Worm (Caenorhabditis elegans) whole organism, young adult: ENCODE results near the gene scl-11.

ENCODE experiments used
- F10E7.11 ChIP-seq: sonication (generic microtip); optimal IDR thresholded peaks from 2 replicates; lab custom pipeline; 2017; ENCODE audit warnings: mild to moderate bottlenecking, missing genetic modification characterization, moderate library complexity, missing compliant biosample characterization
- F33H1.4 ChIP-seq: fragments of 200-800 bp; sonication (Bioruptor generic); IDR thresholded peaks from 2 replicates; pipeline ENCODE4 v1.3.6; 2022; ENCODE audit warnings: missing genetic modification reagents, missing genetic modification characterization, missing compliant biosample characterization
- F39B2.1 ChIP-seq: fragments of 200-800 bp; sonication (Bioruptor generic); IDR thresholded peaks from 2 replicates; pipeline ENCODE4 v1.3.6; 2022; ENCODE audit warnings: missing genetic modification reagents, missing genetic modification characterization, missing compliant biosample characterization
- F49E8.2 ChIP-seq: sonication (generic microtip); optimal IDR thresholded peaks from 3 replicates; lab custom pipeline; 2017; ENCODE audit warnings: missing genetic modification characterization, mild to moderate bottlenecking, missing compliant biosample characterization, antibody characterized with exemption, moderate library complexity; ENCODE audit not compliant: insufficient read depth
- F52B5.7 ChIP-seq: sonication (generic microtip); optimal IDR thresholded peaks from 2 replicates; lab custom pipeline; 2016; ENCODE audit warnings: mild to moderate bottlenecking, missing genetic modification characterization, missing compliant biosample characterization
- K11D2.4 ChIP-seq: fragments of 200-800 bp; sonication (Bioruptor generic); IDR thresholded peaks from 2 replicates; pipeline ENCODE4 v1.3.6; 2022; ENCODE audit warnings: missing genetic modification reagents, missing genetic modification characterization, missing compliant biosample characterization
- Y53F4B.3 ChIP-seq: fragments of 200-800 bp; sonication (Bioruptor generic); IDR thresholded peaks from 2 replicates; pipeline ENCODE4 v1.3.6; 2022; ENCODE audit warnings: missing genetic modification reagents, missing genetic modification characterization, missing compliant biosample characterization
- Y53G8AR.9 ChIP-seq: fragments of 200-800 bp; sonication (Bioruptor generic); conservative IDR thresholded peaks from 2 replicates; pipeline ENCODE4 v1.3.6; 2022; ENCODE audit warnings: missing genetic modification reagents, missing genetic modification characterization, missing compliant biosample characterization
- ZK185.1 ChIP-seq: sonication (generic microtip); optimal IDR thresholded peaks from 2 replicates; lab custom pipeline; 2016; ENCODE audit warnings: mild to moderate bottlenecking, missing genetic modification characterization, missing compliant biosample characterization; ENCODE audit not compliant: poor library complexity, severe bottlenecking
- ama-1 ChIP-seq, 3 experiments: fragments of 150-350 bp in 1 of 3; sonication (generic microtip) in 2 of 3; optimal IDR thresholded peaks; 2 replicates each; lab custom pipeline; 2014 to 2018; ENCODE audit warnings: missing biosample characterization in 2 of 3, missing genetic modification characterization in 2 of 3, missing genetic modification reagents in 2 of 3
- aptf-2 ChIP-seq: fragments of 200-800 bp; sonication (Bioruptor generic); conservative IDR thresholded peaks from 2 replicates; pipeline ENCODE4 v1.3.6; 2022; ENCODE audit warnings: missing genetic modification reagents, missing genetic modification characterization, missing compliant biosample characterization
- athp-1 ChIP-seq: sonication (generic microtip); optimal IDR thresholded peaks from 2 replicates; lab custom pipeline; 2017; ENCODE audit warnings: mild to moderate bottlenecking, missing genetic modification characterization, missing compliant biosample characterization
- attf-5 ChIP-seq: fragments of 200-800 bp; sonication (Bioruptor generic); optimal IDR thresholded peaks from 2 replicates; lab custom pipeline; 2018; ENCODE audit warnings: mild to moderate bottlenecking, missing genetic modification characterization, missing compliant biosample characterization
- bed-1 ChIP-seq: fragments of 200-800 bp; sonication (Bioruptor generic); IDR thresholded peaks from 2 replicates; pipeline ENCODE4 v1.3.6; 2022; ENCODE audit warnings: missing genetic modification reagents, missing genetic modification characterization, missing compliant biosample characterization
- ceh-27 ChIP-seq: fragments of 200-800 bp; sonication (Bioruptor generic); optimal IDR thresholded peaks from 2 replicates; lab custom pipeline; 2018; ENCODE audit warnings: mild to moderate bottlenecking, missing genetic modification characterization, moderate library complexity, missing compliant biosample characterization
- ceh-58 ChIP-seq: fragments of 200-800 bp; sonication (Bioruptor generic); IDR thresholded peaks from 2 replicates; pipeline ENCODE4 v1.3.6; 2022; ENCODE audit warnings: missing genetic modification characterization, missing compliant biosample characterization
- ceh-79 ChIP-seq: sonication (generic microtip); optimal IDR thresholded peaks from 2 replicates; lab custom pipeline; 2017; ENCODE audit warnings: mild to moderate bottlenecking, missing genetic modification characterization, missing compliant biosample characterization
- chd-7 ChIP-seq: sonication (generic microtip); optimal IDR thresholded peaks from 2 replicates; lab custom pipeline; 2016; ENCODE audit warnings: mild to moderate bottlenecking, missing genetic modification characterization, moderate library complexity, missing compliant biosample characterization
- die-1 ChIP-seq: sonication (generic microtip); optimal IDR thresholded peaks from 2 replicates; lab custom pipeline; 2016; ENCODE audit warnings: missing genotype, mild to moderate bottlenecking, missing genetic modification characterization, missing compliant biosample characterization
- dox-1 ChIP-seq: fragments of 200-800 bp; sonication (Bioruptor generic); IDR thresholded peaks from 2 replicates; pipeline ENCODE4 v1.3.6; 2022; ENCODE audit warnings: missing genetic modification reagents, missing genetic modification characterization, missing compliant biosample characterization
- efl-1 ChIP-seq: fragments of 150-350 bp; optimal IDR thresholded peaks from 2 replicates; lab custom pipeline; 2014; ENCODE audit warnings: missing biosample characterization, missing genetic modification reagents, missing genetic modification characterization
- ekl-4 ChIP-seq: fragments of 200-800 bp; sonication (Bioruptor generic); IDR thresholded peaks from 2 replicates; pipeline ENCODE4 v1.3.6; 2022; ENCODE audit warnings: missing genetic modification reagents, missing genetic modification characterization, missing compliant biosample characterization
- hlh-12 ChIP-seq: sonication (generic microtip); optimal IDR thresholded peaks from 2 replicates; lab custom pipeline; 2016; ENCODE audit warnings: missing genetic modification characterization, missing compliant biosample characterization
- hmg-1.2 ChIP-seq: fragments of 200-800 bp; sonication (Bioruptor generic); IDR thresholded peaks from 2 replicates; pipeline ENCODE4 v1.3.6; 2022; ENCODE audit warnings: missing genetic modification reagents, missing genetic modification characterization, missing compliant biosample characterization
- hrde-1 ChIP-seq: sonication (generic microtip); optimal IDR thresholded peaks from 2 replicates; lab custom pipeline; 2016; ENCODE audit warnings: missing genetic modification characterization, mild to moderate bottlenecking, missing compliant biosample characterization, moderate library complexity, missing genotype, missing genetic modification reagents, borderline replicate concordance
- lag-1 ChIP-seq: fragments of 200-800 bp; sonication (Bioruptor generic); IDR thresholded peaks from 2 replicates; pipeline ENCODE4 v1.3.6; 2022; ENCODE audit warnings: missing genetic modification reagents, missing genetic modification characterization, missing compliant biosample characterization
- let-607 ChIP-seq, 2 experiments: fragments of 200-800 bp in 1 of 2; sonication (Bioruptor generic) in 1 of 2; sonication (generic microtip) in 1 of 2; optimal IDR thresholded peaks; 2 replicates each; lab custom pipeline; 2016 to 2018; ENCODE audit warnings: mild to moderate bottlenecking in 2 of 2, missing compliant biosample characterization in 2 of 2, missing genetic modification characterization in 2 of 2, moderate library complexity in 2 of 2, missing genotype in 1 of 2
- lin-26 ChIP-seq: fragments of 200-800 bp; sonication (Bioruptor generic); IDR thresholded peaks from 2 replicates; pipeline ENCODE4 v1.3.6; 2022; ENCODE audit warnings: missing genetic modification reagents, missing genetic modification characterization, missing compliant biosample characterization
- lir-1 ChIP-seq: fragments of 200-800 bp; sonication (Bioruptor generic); conservative IDR thresholded peaks from 2 replicates; pipeline ENCODE4 v1.3.6; 2022; ENCODE audit warnings: missing genetic modification reagents, missing genetic modification characterization, missing compliant biosample characterization
- lsy-27 ChIP-seq: sonication (generic microtip); optimal IDR thresholded peaks from 2 replicates; lab custom pipeline; 2017; ENCODE audit warnings: missing genetic modification characterization, mild to moderate bottlenecking, missing compliant biosample characterization, antibody characterized with exemption, missing genotype, borderline replicate concordance; ENCODE audit not compliant: insufficient read depth
- madf-3 ChIP-seq: fragments of 200-800 bp; sonication (Bioruptor generic); IDR thresholded peaks from 2 replicates; pipeline ENCODE4 v1.3.6; 2022; ENCODE audit warnings: missing genetic modification reagents, missing genetic modification characterization, missing compliant biosample characterization
- madf-8 ChIP-seq: fragments of 200-800 bp; sonication (Bioruptor generic); conservative IDR thresholded peaks from 2 replicates; pipeline ENCODE4 v1.3.6; 2022; ENCODE audit warnings: missing genetic modification reagents, missing genetic modification characterization, missing compliant biosample characterization
- mcd-1 ChIP-seq: fragments of 200-800 bp; sonication (Bioruptor generic); IDR thresholded peaks from 2 replicates; pipeline ENCODE4 v1.3.6; 2022; ENCODE audit warnings: missing genetic modification reagents, missing genetic modification characterization, missing compliant biosample characterization
- nfyb-1 ChIP-seq: fragments of 200-800 bp; sonication (Bioruptor generic); IDR thresholded peaks from 2 replicates; pipeline ENCODE4 v1.3.6; 2022; ENCODE audit warnings: missing genetic modification reagents, missing genetic modification characterization, missing compliant biosample characterization
- nhr-80 ChIP-seq: sonication (generic microtip); optimal IDR thresholded peaks from 2 replicates; lab custom pipeline; 2016; ENCODE audit warnings: missing genetic modification characterization, missing compliant biosample characterization
- nhr-90 ChIP-seq: sonication (generic microtip); optimal IDR thresholded peaks from 2 replicates; lab custom pipeline; 2016; ENCODE audit warnings: missing genotype, mild to moderate bottlenecking, missing genetic modification characterization, missing compliant biosample characterization
- pha-4 ChIP-seq: fragments of 150-350 bp; sonication (generic microtip); optimal IDR thresholded peaks from 2 replicates; lab custom pipeline; 2014; ENCODE audit warnings: missing biosample characterization, missing genetic modification reagents, missing genetic modification characterization
- rcor-1 ChIP-seq: fragments of 200-800 bp; sonication (Bioruptor generic); IDR thresholded peaks from 2 replicates; pipeline ENCODE4 v1.3.6; 2022; ENCODE audit warnings: missing genetic modification reagents, missing genetic modification characterization, missing compliant biosample characterization
- sdz-38 ChIP-seq: sonication (generic microtip); optimal IDR thresholded peaks from 2 replicates; lab custom pipeline; 2016; ENCODE audit warnings: missing genotype, missing genetic modification characterization, missing compliant biosample characterization
- somi-1 ChIP-seq: fragments of 200-800 bp; sonication (Bioruptor generic); optimal IDR thresholded peaks from 2 replicates; lab custom pipeline; 2018; ENCODE audit warnings: mild to moderate bottlenecking, missing genetic modification characterization, missing compliant biosample characterization
- ztf-22 ChIP-seq: fragments of 200-800 bp; sonication (Bioruptor generic); optimal IDR thresholded peaks from 2 replicates; lab custom pipeline; 2018; ENCODE audit warnings: mild to moderate bottlenecking, missing genetic modification characterization, moderate library complexity, missing compliant biosample characterization
- ztf-25 ChIP-seq: fragments of 200-800 bp; sonication (Bioruptor generic); IDR thresholded peaks from 2 replicates; pipeline ENCODE4 v1.3.6; 2022; ENCODE audit warnings: missing genetic modification reagents, missing genetic modification characterization, missing compliant biosample characterization
- ztf-26 ChIP-seq: sonication (generic microtip); optimal IDR thresholded peaks from 2 replicates; lab custom pipeline; 2017; ENCODE audit warnings: missing genetic modification characterization, missing compliant biosample characterization
- ztf-3 ChIP-seq: fragments of 200-800 bp; sonication (Bioruptor generic); optimal IDR thresholded peaks from 2 replicates; lab custom pipeline; 2018; ENCODE audit warnings: mild to moderate bottlenecking, missing genetic modification characterization, missing compliant biosample characterization
- ztf-6 ChIP-seq: fragments of 200-800 bp; sonication (Bioruptor generic); IDR thresholded peaks from 2 replicates; pipeline ENCODE4 v1.3.6; 2022; ENCODE audit warnings: missing genetic modification reagents, missing genetic modification characterization, missing compliant biosample characterization

Gene scl-11

DNA sequence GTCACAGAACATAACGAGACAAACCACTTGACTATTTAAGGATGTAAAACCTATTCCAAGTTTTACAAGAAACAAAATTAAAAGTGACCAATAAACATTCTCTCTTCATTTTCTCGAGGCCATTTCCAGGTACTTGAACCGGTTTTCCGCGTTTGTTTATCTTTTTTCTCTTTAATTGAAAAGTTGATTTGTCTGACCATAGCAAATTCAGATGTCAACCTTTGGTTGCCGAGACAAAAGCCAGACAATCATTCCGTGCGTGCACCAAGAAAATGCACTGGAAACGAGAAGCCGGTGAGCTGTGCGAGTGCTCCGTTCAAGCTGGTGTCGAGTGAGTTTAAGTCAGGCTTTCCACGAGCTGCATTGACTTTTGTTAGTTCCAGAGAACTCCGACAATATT lies 30.9 kb downstream of the scl-11 start:
- peak; percentile 19 for TF ChIP-seq ceh-27 (GFP tag; lab: Kevin White, UChicago)
- TF ChIP-seq Y53F4B.3 (GFP tag; lab: Robert Waterston, UW): no peak
- no peak for TF ChIP-seq die-1 (tag; lab: Kevin White, UChicago)
- TF ChIP-seq ceh-58 (GFP tag; lab: Robert Waterston, UW): no peak
- TF ChIP-seq lir-1: no peak
- TF ChIP-seq ztf-26 (tag; lab: Kevin White, UChicago): peak; percentile 27
- no peak for TF ChIP-seq F52B5.7
- TF ChIP-seq efl-1: no peak
- no peak for TF ChIP-seq let-607 (tag; optimal IDR thresholded peaks at IDR 0.05; lab: Kevin White, UChicago)
- TF ChIP-seq ztf-25: no peak
- TF ChIP-seq madf-8 (GFP tag; lab: Robert Waterston, UW): no peak
- TF ChIP-seq nhr-90 (tag; lab: Kevin White, UChicago): no peak
- TF ChIP-seq attf-5: no peak
- TF ChIP-seq ztf-3 (GFP tag; lab: Kevin White, UChicago): no peak
- TF ChIP-seq pha-4: no peak
- TF ChIP-seq hrde-1 (tag; lab: Kevin White, UChicago): no peak
- TF ChIP-seq mcd-1: peak; percentile 28; the same call in 1 of the 2 replicates
- TF ChIP-seq F33H1.4 (GFP tag; lab: Robert Waterston, UW): no peak
- no peak for TF ChIP-seq F49E8.2 (tag; lab: Kevin White, UChicago)
- TF ChIP-seq ekl-4 (GFP tag; lab: Robert Waterston, UW): no peak
- 0 out of 2 replicates have a peak, but pooled peaks have one; percentile 56 for TF ChIP-seq K11D2.4 (GFP tag; lab: Robert Waterston, UW)
- TF ChIP-seq nhr-80 (tag; lab: Kevin White, UChicago): no peak
- TF ChIP-seq F39B2.1: no peak
- peak; percentile 60; the same call in 1 of the 2 replicates for TF ChIP-seq lin-26
- TF ChIP-seq lag-1 (GFP tag; lab: Robert Waterston, UW): no peak
- no peak for TF ChIP-seq ztf-22 (GFP tag; lab: Kevin White, UChicago)
- no peak; the same call in 1 of the 2 replicates for TF ChIP-seq dox-1
- peak; percentile 81 for TF ChIP-seq ama-1 (optimal IDR thresholded peaks at IDR 0.05; lab: Kevin White, UChicago)
- no peak for TF ChIP-seq ama-1 (GFP tag; optimal IDR thresholded peaks at IDR 0.05; lab: Kevin White, UChicago)
- TF ChIP-seq sdz-38 (tag; lab: Kevin White, UChicago): no peak
- TF ChIP-seq hlh-12 (tag; lab: Kevin White, UChicago): no peak

DNA sequence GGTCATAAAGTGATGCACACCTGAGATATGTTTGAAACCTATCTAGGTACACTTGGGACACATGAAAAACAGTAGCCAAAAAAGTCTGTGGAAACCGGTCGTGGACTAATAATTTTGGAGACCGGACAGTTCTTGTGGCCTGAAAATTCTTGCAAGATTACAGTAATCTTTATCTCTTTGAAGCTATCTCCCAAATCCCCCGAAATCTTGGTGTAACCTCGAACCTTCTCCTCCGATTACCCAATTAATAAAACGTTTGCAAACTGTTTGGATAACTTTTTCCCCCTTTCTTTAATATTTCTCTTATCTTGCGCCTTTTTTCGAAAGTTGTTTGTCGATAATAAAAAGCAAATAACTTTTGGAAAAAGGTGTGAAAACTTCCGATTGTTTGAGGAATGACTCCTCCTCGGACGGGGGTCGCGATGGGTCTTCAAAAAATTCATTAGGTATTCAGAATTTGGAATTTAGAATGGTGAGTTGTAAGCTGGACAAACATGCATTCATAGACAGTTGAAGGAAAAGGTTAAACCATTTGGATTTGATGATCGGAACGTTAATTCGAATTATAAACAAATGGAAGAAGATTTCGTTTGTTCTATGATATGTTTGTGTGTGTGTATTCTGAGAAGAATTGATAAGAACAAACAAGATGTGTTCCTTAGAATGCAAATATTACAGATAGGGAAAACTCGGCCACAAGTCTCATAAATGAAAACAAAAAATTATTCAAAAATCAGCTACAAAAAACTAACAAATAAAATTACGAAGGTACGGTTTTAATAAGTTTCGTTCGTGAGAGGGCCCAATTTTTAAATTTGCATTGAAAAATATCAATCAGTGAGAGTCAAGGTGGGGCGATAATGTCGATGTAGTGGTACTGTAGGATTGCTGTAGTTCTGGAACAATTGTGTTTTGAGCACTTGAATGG lies 31.9 kb downstream of the scl-11 start:
- no peak for TF ChIP-seq ceh-79
- peak; percentile 59 for TF ChIP-seq somi-1 (GFP tag; lab: Kevin White, UChicago)
- no peak for TF ChIP-seq hlh-12 (tag; lab: Kevin White, UChicago)
- TF ChIP-seq rcor-1: no peak
- no peak for TF ChIP-seq F49E8.2 (tag; lab: Kevin White, UChicago)
- TF ChIP-seq ztf-26 (tag; lab: Kevin White, UChicago): no peak
- peak; percentile 59 for TF ChIP-seq chd-7 (tag; lab: Kevin White, UChicago)
- TF ChIP-seq athp-1 (tag; lab: Kevin White, UChicago): no peak
- TF ChIP-seq F33H1.4 (GFP tag; lab: Robert Waterston, UW): no peak
- TF ChIP-seq F10E7.11: peak; percentile 4
- TF ChIP-seq ZK185.1: peak; percentile 20
- no peak for TF ChIP-seq aptf-2 (GFP tag; lab: Robert Waterston, UW)
- TF ChIP-seq Y53G8AR.9 (GFP tag; lab: Robert Waterston, UW): peak; percentile 28; the same call in 1 of the 2 replicates
- 0 out of 2 replicates have a peak, but pooled peaks have one; percentile 8 for TF ChIP-seq hmg-1.2
- TF ChIP-seq nfyb-1 (GFP tag; lab: Robert Waterston, UW): 0 out of 2 replicates have a peak, but pooled peaks have one; percentile 40
- 0 out of 2 replicates have a peak, but pooled peaks have one; percentile 3 for TF ChIP-seq madf-3 (GFP tag; lab: Robert Waterston, UW)
- peak; percentile 36; the same call in 1 of the 2 replicates for TF ChIP-seq F39B2.1
- no peak for TF ChIP-seq bed-1
- TF ChIP-seq lsy-27 (tag; lab: Kevin White, UChicago): no peak
- TF ChIP-seq ztf-6 (GFP tag; lab: Robert Waterston, UW): no peak
